Fruit fly (Drosophila melanogaster) whole organism, embryonic: Measurements from ENCODE around the gene CG15406.

Experiments
- Usf ChIP-seq: fragments of 200-800 bp; sonication (Bioruptor generic); optimal IDR thresholded peaks from 2 replicates; lab custom pipeline; 2017; ENCODE audit warnings: missing genotype, missing biosample characterization, missing genetic modification characterization
- ap ChIP-seq: fragments of 200-800 bp; sonication (Bioruptor generic); IDR thresholded peaks from 2 replicates; pipeline ENCODE4 v1.3.6; 2022; ENCODE audit warnings: missing biosample characterization, missing genetic modification characterization
- crc ChIP-seq: fragments of 200-800 bp; sonication (Bioruptor generic); optimal IDR thresholded peaks from 2 replicates; lab custom pipeline; 2016; ENCODE audit warnings: missing biosample characterization, missing genetic modification characterization
- org-1 ChIP-seq: fragments of 200-800 bp; sonication (Bioruptor generic); optimal IDR thresholded peaks from 2 replicates; lab custom pipeline; 2017; ENCODE audit warnings: missing biosample characterization, missing genetic modification characterization
- unc-4 ChIP-seq: fragments of 200-800 bp; sonication (Bioruptor generic); IDR thresholded peaks from 2 replicates; pipeline ENCODE4 v1.3.6; 2022; ENCODE audit warnings: missing biosample characterization, missing genetic modification characterization; ENCODE audit not compliant: partially characterized antibody

dm6 chr2L:3307189-3307588, 1.8 kb upstream of the CG15406 start:
- TF ChIP-seq crc = no peak
- TF ChIP-seq unc-4 (GFP tag; lab: Robert Waterston, UW) = no peak
- no peak for TF ChIP-seq org-1 (GFP tag; lab: Kevin White, UChicago)
- TF ChIP-seq ap (GFP tag; lab: Robert Waterston, UW) = no peak
- no peak for TF ChIP-seq Usf (GFP tag; lab: Kevin White, UChicago)
